Fruit fly (Drosophila melanogaster): Measurements from ENCODE around the gene Gr66a.

The Gr66a gene

dm6 chr3L:8284651-8285050, 22.1 kb downstream of the Gr66a start (continued):
- peak; percentile 32 for TF ChIP-seq lilli (GFP tag; optimal IDR thresholded peaks at IDR 0.05)
- TF ChIP-seq CG11695 (GFP tag; IDR thresholded peaks at IDR 0.05) = 0 out of 3 replicates have a peak, but pooled peaks have one; percentile 36
- no peak for TF ChIP-seq pum (GFP tag; optimal IDR thresholded peaks at IDR 0.05)
- no peak for TF ChIP-seq CG17385 (GFP tag; optimal IDR thresholded peaks at IDR 0.05)
- TF ChIP-seq NK7.1 (GFP tag; optimal IDR thresholded peaks at IDR 0.05) = no peak
- no peak for TF ChIP-seq salm (tag; optimal IDR thresholded peaks at IDR 0.05)
- no peak for TF ChIP-seq CG14710 (tag; optimal IDR thresholded peaks at IDR 0.05)
- no peak for TF ChIP-seq Vsx1 (GFP tag; optimal IDR thresholded peaks at IDR 0.05)
- TF ChIP-seq sug (tag; optimal IDR thresholded peaks at IDR 0.05) = no peak
- no peak for TF ChIP-seq ash1 (GFP tag; optimal IDR thresholded peaks at IDR 0.05)
- TF ChIP-seq CG11560 (tag; IDR thresholded peaks at IDR 0.05) = no peak
- no peak for TF ChIP-seq CG16863 (GFP tag; optimal IDR thresholded peaks at IDR 0.05)
- no peak for TF ChIP-seq CG10462 (GFP tag; optimal IDR thresholded peaks at IDR 0.05)
- no peak for TF ChIP-seq Doc3 (GFP tag; IDR thresholded peaks at IDR 0.05; ENCODE audit: partially characterized antibody)
- TF ChIP-seq CG1024 (GFP tag; IDR thresholded peaks at IDR 0.05) = no peak
- no peak for TF ChIP-seq hbn (GFP tag; IDR thresholded peaks at IDR 0.05; ENCODE audit: partially characterized antibody)
- TF ChIP-seq HHEX (GFP tag; optimal IDR thresholded peaks at IDR 0.05) = no peak
- no peak for TF ChIP-seq zen (tag; optimal IDR thresholded peaks at IDR 0.05)
- no peak for TF ChIP-seq Adf1 (GFP tag; IDR thresholded peaks at IDR 0.05)
- TF ChIP-seq sens (GFP tag) = peak; percentile 55
- TF ChIP-seq CG43689 (GFP tag; IDR thresholded peaks at IDR 0.05) = no peak
- TF ChIP-seq Six4 (GFP tag; optimal IDR thresholded peaks at IDR 0.05) = no peak
- no peak for TF ChIP-seq Kr (GFP tag; optimal IDR thresholded peaks at IDR 0.05)
- TF ChIP-seq Dad (GFP tag; optimal IDR thresholded peaks at IDR 0.05) = no peak
- TF ChIP-seq Dek (tag; optimal IDR thresholded peaks at IDR 0.05) = no peak
- TF ChIP-seq CG4617 (GFP tag; optimal IDR thresholded peaks at IDR 0.05; ENCODE audit: borderline replicate concordance) = no peak
- no peak for TF ChIP-seq jing (GFP tag; optimal IDR thresholded peaks at IDR 0.05)
- peak; percentile 83 for TF ChIP-seq Ets65A (GFP tag)
- no peak for TF ChIP-seq Hr39 (optimal IDR thresholded peaks at IDR 0.05)
- TF ChIP-seq CG12071 (GFP tag; optimal IDR thresholded peaks at IDR 0.05) = no peak
- TF ChIP-seq ham (GFP tag; IDR thresholded peaks at IDR 0.05) = no peak
- no peak for TF ChIP-seq sc (optimal IDR thresholded peaks at IDR 0.05)
- no peak for TF ChIP-seq sc (GFP tag; optimal IDR thresholded peaks at IDR 0.05)
- TF ChIP-seq Hmr (GFP tag; optimal IDR thresholded peaks at IDR 0.05) = peak; percentile 5
- TF ChIP-seq Hr51 (GFP tag; optimal IDR thresholded peaks at IDR 0.05) = no peak
- no peak for TF ChIP-seq CG9876 (GFP tag; optimal IDR thresholded peaks at IDR 0.05)
- no peak for TF ChIP-seq maf-S (GFP tag; optimal IDR thresholded peaks at IDR 0.05)
- no peak for TF ChIP-seq Poxn (GFP tag; IDR thresholded peaks at IDR 0.05)
- TF ChIP-seq gcm (GFP tag; optimal IDR thresholded peaks at IDR 0.05) = no peak
- TF ChIP-seq disco-r (GFP tag; optimal IDR thresholded peaks at IDR 0.05) = no peak
- no peak for TF ChIP-seq hth (optimal IDR thresholded peaks at IDR 0.05)
- TF ChIP-seq CG2889 (GFP tag; IDR thresholded peaks at IDR 0.05) = no peak
- TF ChIP-seq tup (GFP tag; optimal IDR thresholded peaks at IDR 0.05) = no peak
- TF ChIP-seq bcd (GFP tag; optimal IDR thresholded peaks at IDR 0.05) = peak; percentile 26
- TF ChIP-seq ab (GFP tag; optimal IDR thresholded peaks at IDR 0.05) = no peak
- TF ChIP-seq lola (GFP tag; optimal IDR thresholded peaks at IDR 0.05) = no peak
- no peak for TF ChIP-seq CG8359 (GFP tag; optimal IDR thresholded peaks at IDR 0.05; ENCODE audit: borderline replicate concordance)
- no peak for TF ChIP-seq Awh (GFP tag; IDR thresholded peaks at IDR 0.05)
- no peak for TF ChIP-seq CG4328 (GFP tag; optimal IDR thresholded peaks at IDR 0.05)
- no peak for TF ChIP-seq CG15601 (tag; optimal IDR thresholded peaks at IDR 0.05)
- TF ChIP-seq CG3281 (GFP tag; optimal IDR thresholded peaks at IDR 0.05) = peak; percentile 30
- no peak for TF ChIP-seq CG30431 (GFP tag; optimal IDR thresholded peaks at IDR 0.05)
- TF ChIP-seq twi (tag; optimal IDR thresholded peaks at IDR 0.05) = no peak
